Worm (Caenorhabditis elegans) whole organism, L1 larva: Measurements from ENCODE around the gene brc-1.
A peak's percentile ranks its signal among the peaks of the same experiment; 100 is the strongest.

Experiments used
- Y116A8C.19 ChIP-seq: sonication (generic microtip); optimal IDR thresholded peaks from 2 replicates; lab custom pipeline; 2016; ENCODE audit warnings: missing compliant biosample characterization, missing genetic modification characterization, borderline replicate concordance
- ama-1 ChIP-seq: fragments of 150-350 bp; optimal IDR thresholded peaks from 2 replicates; lab custom pipeline; 2014
- elt-2 ChIP-seq: sonication (generic microtip); optimal IDR thresholded peaks from 2 replicates; lab custom pipeline; 2016; ENCODE audit warnings: missing genetic modification characterization, mild to moderate bottlenecking, inconsistent platforms, missing compliant biosample characterization, missing genetic modification reagents
- lin-39 ChIP-seq: fragments of 150-350 bp; optimal IDR thresholded peaks from 2 replicates; lab custom pipeline; 2014; ENCODE audit warnings: missing biosample characterization, missing genetic modification reagents, missing genetic modification characterization
- mdl-1 ChIP-seq, 2 experiments: fragments of 150-350 bp; optimal IDR thresholded peaks; 2 replicates each; lab custom pipeline; 2014 to 2017; ENCODE audit warnings: missing biosample characterization in 2 of 2, missing genetic modification characterization in 2 of 2, inconsistent platforms in 1 of 2
- mep-1 ChIP-seq: fragments of 150-350 bp; optimal IDR thresholded peaks from 2 replicates; lab custom pipeline; 2014; ENCODE audit warnings: missing biosample characterization, missing genetic modification characterization
- nhr-237 ChIP-seq: fragments of 150-350 bp; optimal IDR thresholded peaks from 2 replicates; lab custom pipeline; 2014; ENCODE audit warnings: missing biosample characterization, missing genetic modification characterization
- pqm-1 ChIP-seq: sonication (generic microtip); optimal IDR thresholded peaks from 3 replicates; lab custom pipeline; 2017; ENCODE audit warnings: missing biosample characterization, missing genetic modification characterization
- sptf-1 ChIP-seq: fragments of 150-350 bp; optimal IDR thresholded peaks from 2 replicates; lab custom pipeline; 2014; ENCODE audit warnings: missing biosample characterization, missing genetic modification characterization
- unc-86 ChIP-seq: sonication (generic microtip); optimal IDR thresholded peaks from 2 replicates; lab custom pipeline; 2016; ENCODE audit warnings: missing genetic modification characterization, missing compliant biosample characterization

- TF ChIP-seq elt-2 (tag; lab: Kevin White, UChicago) (no peak), Y116A8C.19 (tag; lab: Kevin White, UChicago) (no peak), sptf-1 (no peak), ama-1 (lab: Kevin White, UChicago) (no peak), mdl-1 (tag; optimal IDR thresholded peaks at IDR 0.05; lab: Kevin White, UChicago) (no peak), nhr-237 (no peak), lin-39 (tag; lab: Kevin White, UChicago) (no peak), pqm-1 (no peak), unc-86 (tag; lab: Kevin White, UChicago) (no peak), mep-1 (tag; lab: Kevin White, UChicago) (peak; percentile 15)
These were observed 45.4 kb upstream of the brc-1 start for ce11 chrIII:3908205-3908604.
